Worm (Caenorhabditis elegans) whole organism, L1 larva: ENCODE measurements around the gene srz-56.
A peak's percentile ranks its signal among the peaks of the same experiment; 100 is the strongest.
"Not testable (repeated sequence)": the region's sequence is repeated elsewhere in the genome, so short reads cannot be mapped to it uniquely, and the experiment has no call there.

Experiments
- ces-1 ChIP-seq: fragments of 150-350 bp; optimal IDR thresholded peaks from 2 replicates; lab custom pipeline; 2014; ENCODE audit warnings: missing biosample characterization, missing genetic modification reagents, missing genetic modification characterization
- dsc-1 ChIP-seq: sonication (generic microtip); optimal IDR thresholded peaks from 2 replicates; lab custom pipeline; 2016; ENCODE audit warnings: mild to moderate bottlenecking, missing genetic modification characterization, missing compliant biosample characterization
- efl-1 ChIP-seq, 4 experiments: fragments of 150-350 bp; optimal IDR thresholded peaks in 3 of 4; peaks in 1 of 4; 1 replicate in 1 of 4; 2 replicates in 3 of 4; lab custom pipeline; 2014; ENCODE audit warnings: missing biosample characterization in 2 of 4, missing genetic modification characterization in 2 of 4, missing genetic modification reagents in 2 of 4
- efl-3 ChIP-seq: fragments of 200-800 bp; sonication (Bioruptor generic); optimal IDR thresholded peaks from 2 replicates; lab custom pipeline; 2018; ENCODE audit warnings: mild to moderate bottlenecking, missing genetic modification characterization, missing compliant biosample characterization
- egl-13 ChIP-seq: sonication (generic microtip); optimal IDR thresholded peaks from 2 replicates; lab custom pipeline; 2016; ENCODE audit warnings: missing genotype, missing genetic modification reagents, missing genetic modification characterization, missing compliant biosample characterization
- elt-2 ChIP-seq: sonication (generic microtip); optimal IDR thresholded peaks from 2 replicates; lab custom pipeline; 2016; ENCODE audit warnings: missing genetic modification characterization, mild to moderate bottlenecking, inconsistent platforms, missing compliant biosample characterization, missing genetic modification reagents
- fkh-4 ChIP-seq: sonication (generic microtip); optimal IDR thresholded peaks from 2 replicates; lab custom pipeline; 2016; ENCODE audit warnings: missing compliant biosample characterization, missing genetic modification characterization, borderline replicate concordance
- fkh-8 ChIP-seq: sonication (generic microtip); optimal IDR thresholded peaks from 2 replicates; lab custom pipeline; 2016; ENCODE audit warnings: mild to moderate bottlenecking, missing genetic modification characterization, missing compliant biosample characterization
- grh-1 ChIP-seq: fragments of 200-800 bp; sonication (Bioruptor generic); IDR thresholded peaks from 2 replicates; pipeline ENCODE4 v1.3.6; 2022; ENCODE audit warnings: missing genetic modification reagents, missing genetic modification characterization, missing compliant biosample characterization
- hpl-2 ChIP-seq: fragments of 150-350 bp; optimal IDR thresholded peaks from 2 replicates; lab custom pipeline; 2014; ENCODE audit warnings: missing biosample characterization, missing genetic modification reagents, missing genetic modification characterization
- irx-1 ChIP-seq: sonication (generic microtip); optimal IDR thresholded peaks from 2 replicates; lab custom pipeline; 2016; ENCODE audit warnings: missing genetic modification characterization, missing compliant biosample characterization
- lin-13 ChIP-seq: fragments of 150-350 bp; optimal IDR thresholded peaks from 2 replicates; lab custom pipeline; 2014; ENCODE audit warnings: missing biosample characterization, missing genetic modification reagents, missing genetic modification characterization
- lin-39 ChIP-seq: fragments of 150-350 bp; optimal IDR thresholded peaks from 2 replicates; lab custom pipeline; 2014; ENCODE audit warnings: missing biosample characterization, missing genetic modification reagents, missing genetic modification characterization
- mef-2 ChIP-seq: fragments of 150-350 bp; optimal IDR thresholded peaks from 2 replicates; lab custom pipeline; 2014; ENCODE audit warnings: missing biosample characterization, missing genetic modification characterization
- nhr-12 ChIP-seq: sonication (generic microtip); optimal IDR thresholded peaks from 2 replicates; lab custom pipeline; 2017; ENCODE audit warnings: missing biosample characterization, missing genetic modification characterization
- nhr-76 ChIP-seq: sonication (generic microtip); optimal IDR thresholded peaks from 2 replicates; lab custom pipeline; 2017; ENCODE audit warnings: missing biosample characterization, missing genetic modification characterization
- nhr-85 ChIP-seq: sonication (generic microtip); peaks from one replicate; lab custom pipeline; 2016; ENCODE audit warnings: missing genetic modification characterization, inconsistent platforms, missing compliant biosample characterization
- nhr-90 ChIP-seq: sonication (generic microtip); optimal IDR thresholded peaks from 2 replicates; lab custom pipeline; 2016; ENCODE audit warnings: mild to moderate bottlenecking, missing genetic modification characterization, missing compliant biosample characterization; ENCODE audit not compliant: poor library complexity
- pqm-1 ChIP-seq: sonication (generic microtip); optimal IDR thresholded peaks from 3 replicates; lab custom pipeline; 2017; ENCODE audit warnings: missing biosample characterization, missing genetic modification characterization
- sup-37 ChIP-seq: fragments of 200-800 bp; sonication (Bioruptor generic); optimal IDR thresholded peaks from 2 replicates; lab custom pipeline; 2018; ENCODE audit warnings: mild to moderate bottlenecking, missing genetic modification characterization, missing compliant biosample characterization
- unc-98 ChIP-seq: fragments of 200-800 bp; sonication (Bioruptor generic); IDR thresholded peaks from 2 replicates; pipeline ENCODE4 v1.3.6; 2022; ENCODE audit warnings: missing genetic modification characterization, missing compliant biosample characterization
- zip-4 ChIP-seq: fragments of 200-800 bp; sonication (Bioruptor generic); optimal IDR thresholded peaks from 2 replicates; lab custom pipeline; 2018; ENCODE audit warnings: mild to moderate bottlenecking, missing genetic modification characterization, moderate library complexity, missing compliant biosample characterization

The srz-56 gene

DNA sequence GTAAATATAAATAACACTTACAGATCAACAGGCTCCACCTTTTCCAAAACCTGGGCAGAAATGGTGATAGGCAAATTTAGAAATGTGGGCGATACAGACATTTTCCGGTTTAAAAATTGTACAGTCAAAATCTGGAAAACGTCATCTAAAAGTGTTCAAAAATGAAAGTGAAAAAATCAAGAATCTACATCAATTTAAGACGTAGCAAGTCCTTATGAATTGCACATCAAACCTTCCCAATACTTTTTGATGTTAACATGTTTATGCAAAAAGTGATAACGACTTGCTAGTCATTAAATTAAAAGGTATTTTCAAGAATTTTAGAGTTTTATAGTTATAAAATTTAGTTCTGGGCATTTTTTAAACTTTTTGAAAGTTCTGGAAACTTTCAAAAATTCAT, 10.8 kb downstream of the srz-56 start, which contains the start of gene fbxa-7:
Gene fbxa-7 (minus strand): TSS at position 101 of the 400 bp plus-strand sequence.
- no peak for TF ChIP-seq nhr-76 (tag; lab: Kevin White, UChicago)
- TF ChIP-seq egl-13 = no peak
- no peak for TF ChIP-seq mef-2
- TF ChIP-seq efl-3 (GFP tag; lab: Kevin White, UChicago) = no peak
- TF ChIP-seq nhr-85 (tag; lab: Kevin White, UChicago) = no peak
- no peak for TF ChIP-seq ces-1 (GFP tag; lab: Kevin White, UChicago)
- TF ChIP-seq sup-37 (GFP tag; lab: Kevin White, UChicago) = no peak
- no peak for TF ChIP-seq nhr-12
- TF ChIP-seq hpl-2 (GFP tag; lab: Kevin White, UChicago) = no peak

DNA sequence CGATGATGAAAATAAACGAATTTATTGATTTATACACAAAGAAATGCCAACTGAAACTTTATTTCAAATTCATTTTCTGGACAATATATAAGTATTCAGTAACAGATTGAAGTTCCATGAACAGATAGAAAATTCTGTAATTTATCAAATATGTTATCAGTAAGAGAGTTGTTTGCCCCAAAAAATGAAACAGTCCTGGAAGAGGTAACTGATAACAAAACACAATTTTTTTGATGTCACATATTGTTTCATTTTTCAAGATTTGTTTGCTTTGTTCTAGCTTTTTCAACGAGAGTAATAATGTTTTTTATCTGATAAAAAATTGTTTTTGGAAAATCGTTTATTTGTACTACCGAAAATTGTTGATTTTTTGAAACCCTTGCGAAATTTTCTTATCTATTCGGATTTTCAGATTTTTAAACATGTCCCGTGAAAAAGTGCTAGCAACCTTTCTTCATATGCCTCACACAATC, 12.5 kb downstream of the srz-56 start, which contains the start of gene fbxa-73:
Gene fbxa-73 (plus strand): TSS at position 423 of the 473 bp plus-strand sequence.
- no peak for TF ChIP-seq lin-13 (GFP tag; lab: Kevin White, UChicago)
- peak; percentile 71 for TF ChIP-seq elt-2 (tag; lab: Kevin White, UChicago)
- peak; percentile 62 for TF ChIP-seq pqm-1 (tag; lab: Kevin White, UChicago)

- TF ChIP-seq grh-1 (GFP tag; lab: Robert Waterston, UW) (no peak), nhr-90 (tag; lab: Kevin White, UChicago) (no peak)
Observed at ce11 chrIII:2255522-2255921, 15.0 kb downstream of the srz-56 start, which contains the start of gene fbxa-71. Gene fbxa-71, plus strand, starts transcription at chrIII:2255822.

DNA sequence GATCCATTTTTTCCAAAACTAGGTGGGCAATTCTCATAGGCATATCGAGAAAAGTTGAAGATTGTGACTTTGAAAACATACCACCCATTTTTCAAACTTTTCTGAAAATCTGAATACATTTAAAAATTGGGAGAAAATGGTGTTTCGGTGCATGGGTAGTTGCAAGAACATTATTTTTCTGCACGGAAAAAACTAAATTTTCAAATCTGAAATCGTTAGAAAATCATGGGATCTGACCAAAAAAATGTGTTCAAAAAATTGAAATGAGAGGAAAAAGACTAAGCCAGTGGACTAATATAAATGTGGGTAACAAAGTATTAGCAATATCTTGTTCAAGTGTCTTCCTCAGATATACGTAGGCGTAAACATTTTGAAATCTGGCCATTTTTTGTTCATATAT, 18.3 kb downstream of the srz-56 start, which contains the start of gene fbxa-43:
Gene fbxa-43 (minus strand): TSS at position 101 of the 400 bp plus-strand sequence.
- no peak for TF ChIP-seq efl-1 (optimal IDR thresholded peaks at IDR 0.05; lab: Kevin White, UChicago)
- peak in 1 of 2 experiments; percentile 52 for TF ChIP-seq efl-1 (GFP tag; optimal IDR thresholded peaks at IDR 0.05 in 1 of 2; lab: Kevin White, UChicago)
- TF ChIP-seq fkh-4 (tag; lab: Kevin White, UChicago) = no peak
- TF ChIP-seq, all 84 proteins: peak for 1

- TF ChIP-seq irx-1 (tag; lab: Kevin White, UChicago) (no peak), efl-1 (optimal IDR thresholded peaks at IDR 0.05; lab: Kevin White, UChicago) (no peak), efl-1 (GFP tag; optimal IDR thresholded peaks at IDR 0.05 in 1 of 2; lab: Kevin White, UChicago) (peak in 1 of 2 experiments; percentile 92)
- TF ChIP-seq, all 84 proteins: peak for 1
Observed at ce11 chrIII:2259329-2259728, 18.8 kb downstream of the srz-56 start.

- not testable (repeated sequence) for TF ChIP-seq fkh-8; lin-39 (tag; lab: Kevin White, UChicago); unc-98 (GFP tag; lab: Robert Waterston, UW)
- TF ChIP-seq, all 84 proteins: peak for 0; not testable (repeated sequence) for 84
Observed at ce11 chrIII:2261353-2261752, 20.8 kb downstream of the srz-56 start, which contains the start of gene fbxa-42. Gene fbxa-42, minus strand, starts transcription at chrIII:2261453.

ce11 chrIII:2262942-2263341, 22.4 kb downstream of the srz-56 start, which contains the start of gene Y54F10BM.6:
Gene Y54F10BM.6, plus strand, starts transcription at chrIII:2263242.
- TF ChIP-seq efl-1 (optimal IDR thresholded peaks at IDR 0.05; lab: Kevin White, UChicago) = no peak
- peak in 1 of 2 experiments; percentile 72 for TF ChIP-seq efl-1 (GFP tag; optimal IDR thresholded peaks at IDR 0.05 in 1 of 2; lab: Kevin White, UChicago)
- TF ChIP-seq zip-4 = no peak

- TF ChIP-seq pqm-1 (tag; lab: Kevin White, UChicago) (peak; percentile 16), elt-2 (tag; lab: Kevin White, UChicago) (peak; percentile 76), dsc-1 (tag; lab: Kevin White, UChicago) (no peak)
Observed at ce11 chrIII:2265986-2266701, 25.6 kb downstream of the srz-56 start, which contains the start of gene fbxa-9. Gene fbxa-9, plus strand, starts transcription at chrIII:2266651.
